Worm (Caenorhabditis elegans) whole organism, mixed stage, embryonic: ENCODE measurements around the gene R09A1.3.

Experiments used
- ceh-39 ChIP-seq: fragments of 150-350 bp; optimal IDR thresholded peaks from 2 replicates; lab custom pipeline; 2014; ENCODE audit warnings: missing biosample characterization, missing genetic modification characterization
- ceh-43 ChIP-seq: fragments of 200-800 bp; sonication (Bioruptor generic); optimal IDR thresholded peaks from 2 replicates; lab custom pipeline; 2018; ENCODE audit warnings: mild to moderate bottlenecking, missing genetic modification characterization, moderate library complexity, missing compliant biosample characterization
- elt-1 ChIP-seq: sonication (generic microtip); optimal IDR thresholded peaks from 2 replicates; lab custom pipeline; 2017; ENCODE audit warnings: missing genetic modification characterization, mild to moderate bottlenecking, missing compliant biosample characterization, antibody characterized with exemption, moderate library complexity, borderline replicate concordance; ENCODE audit not compliant: insufficient read depth
- elt-3 ChIP-seq: fragments of 150-350 bp; optimal IDR thresholded peaks from 2 replicates; lab custom pipeline; 2014; ENCODE audit warnings: missing biosample characterization, missing genetic modification characterization
- flh-1 ChIP-seq: fragments of 200-800 bp; sonication (Bioruptor generic); optimal IDR thresholded peaks from 2 replicates; lab custom pipeline; 2018; ENCODE audit warnings: mild to moderate bottlenecking, missing genetic modification characterization, moderate library complexity, missing compliant biosample characterization
- lsy-2 ChIP-seq: fragments of 150-350 bp; optimal IDR thresholded peaks from 2 replicates; lab custom pipeline; 2014; ENCODE audit warnings: missing biosample characterization, missing genetic modification characterization
- mab-5 ChIP-seq: fragments of 150-350 bp; optimal IDR thresholded peaks from 2 replicates; lab custom pipeline; 2014; ENCODE audit warnings: missing biosample characterization, missing genetic modification characterization
- nhr-12 ChIP-seq: fragments of 150-350 bp; optimal IDR thresholded peaks from 2 replicates; lab custom pipeline; 2014; ENCODE audit warnings: missing biosample characterization, missing genetic modification characterization
- nhr-28 ChIP-seq: fragments of 150-350 bp; optimal IDR thresholded peaks from 2 replicates; lab custom pipeline; 2014; ENCODE audit warnings: missing biosample characterization, missing genetic modification characterization
- pha-4 ChIP-seq: fragments of 150-350 bp; optimal IDR thresholded peaks from 2 replicates; lab custom pipeline; 2018; ENCODE audit warnings: missing biosample characterization, missing genetic modification reagents, missing genetic modification characterization
- snpc-4 ChIP-seq: fragments of 150-350 bp; optimal IDR thresholded peaks from 2 replicates; lab custom pipeline; 2014; ENCODE audit warnings: missing biosample characterization, missing genetic modification characterization
- sptf-1 ChIP-seq: sonication (generic microtip); optimal IDR thresholded peaks from 2 replicates; lab custom pipeline; 2017; ENCODE audit warnings: mild to moderate bottlenecking, missing genetic modification characterization, moderate library complexity, missing compliant biosample characterization
- unc-62 ChIP-seq: fragments of 150-350 bp; optimal IDR thresholded peaks from 2 replicates; lab custom pipeline; 2014; ENCODE audit warnings: missing biosample characterization, missing genetic modification reagents, missing genetic modification characterization

ce11 chrV:1005877-1006276 lies 21.0 kb downstream of the R09A1.3 start:
- TF ChIP-seq unc-62 (no peak), nhr-28 (tag; lab: Kevin White, UChicago) (no peak), snpc-4 (tag; lab: Kevin White, UChicago) (no peak), lsy-2 (no peak), nhr-12 (tag; lab: Kevin White, UChicago) (no peak), ceh-43 (GFP tag; lab: Kevin White, UChicago) (no peak), mab-5 (no peak), sptf-1 (tag; lab: Kevin White, UChicago) (no peak), elt-3 (tag; lab: Kevin White, UChicago) (no peak), elt-1 (tag; lab: Kevin White, UChicago) (no peak), pha-4 (tag; lab: Kevin White, UChicago) (no peak), ceh-39 (tag; lab: Kevin White, UChicago) (no peak), flh-1 (GFP tag; lab: Kevin White, UChicago) (no peak)
